Worm (Caenorhabditis elegans): Measurements from ENCODE around the gene mttu-1.
"Not testable (repeated sequence)": the region's sequence is repeated elsewhere in the genome, so short reads cannot be mapped to it uniquely, and the experiment has no call there.

mttu-1 gene

ce11 chrIV:11259485-11259972, 37.2 kb downstream of the mttu-1 start, which contains the start of gene gtl-1 (continued):
- TF ChIP-seq hif-1 (tag; optimal IDR thresholded peaks at IDR 0.05) (no peak), ZK337.2 (GFP tag; IDR thresholded peaks at IDR 0.05) (no peak), T20F7.1 (GFP tag; optimal IDR thresholded peaks at IDR 0.05) (no peak), nhr-28 (tag; optimal IDR thresholded peaks at IDR 0.05) (peak; percentile 73), dmd-6 (GFP tag; IDR thresholded peaks at IDR 0.05) (peak; percentile 73), hlh-11 (tag; optimal IDR thresholded peaks at IDR 0.05) (peak; percentile 45)

DNA sequence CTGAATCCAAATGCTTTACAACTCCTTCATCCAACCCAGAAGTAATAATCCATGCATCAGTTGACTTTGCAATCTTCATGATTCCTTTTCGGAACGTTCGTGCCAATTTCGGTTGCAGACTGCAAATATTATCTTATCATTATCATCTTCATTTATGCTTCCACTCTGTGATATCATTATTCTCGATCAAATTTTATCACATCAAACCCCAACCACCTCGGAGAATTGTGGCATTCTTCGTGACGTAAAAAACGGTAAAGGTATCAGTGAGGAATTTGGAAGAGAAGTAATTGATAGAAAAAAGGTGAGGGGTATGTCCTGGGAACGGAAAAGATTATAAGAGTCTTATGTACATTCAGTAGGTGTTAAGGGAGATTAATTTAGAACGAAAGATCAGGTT, 39.2 kb downstream of the mttu-1 start:
- no peak for TF ChIP-seq zag-1 (tag; optimal IDR thresholded peaks at IDR 0.05)
- TF ChIP-seq dmd-6 (GFP tag; IDR thresholded peaks at IDR 0.05) = peak; percentile 86
- peak; percentile 52 for TF ChIP-seq hlh-11 (tag; optimal IDR thresholded peaks at IDR 0.05)
- 0 out of 2 replicates have a peak, but pooled peaks have one; percentile 19 for TF ChIP-seq php-3 (GFP tag; IDR thresholded peaks at IDR 0.05)
- no peak for TF ChIP-seq ceh-32 (tag; optimal IDR thresholded peaks at IDR 0.05; ENCODE audit: poor library complexity)
- no peak for TF ChIP-seq Y75B8A.6 (GFP tag; IDR thresholded peaks at IDR 0.05)
- TF ChIP-seq tag-97 (GFP tag; IDR thresholded peaks at IDR 0.05) = no peak
- 0 out of 2 replicates have a peak, but pooled peaks have one; percentile 28 for TF ChIP-seq lin-1 (GFP tag; IDR thresholded peaks at IDR 0.05)
- TF ChIP-seq dpl-1 (GFP tag; optimal IDR thresholded peaks at IDR 0.05) = no peak
- TF ChIP-seq pqm-1 (tag; optimal IDR thresholded peaks at IDR 0.05) = peak; percentile 96
- peak; percentile 42 for TF ChIP-seq nhr-77 (tag; optimal IDR thresholded peaks at IDR 0.05)
- peak; percentile 65 for TF ChIP-seq nhr-28 (tag; optimal IDR thresholded peaks at IDR 0.05)
- TF ChIP-seq dve-1 (tag; optimal IDR thresholded peaks at IDR 0.05; ENCODE audit: insufficient read depth) = peak; percentile 45
- 0 out of 2 replicates have a peak, but pooled peaks have one; percentile 23 for TF ChIP-seq tra-1 (GFP tag; IDR thresholded peaks at IDR 0.05)
- no peak for TF ChIP-seq daf-16 (GFP tag; optimal IDR thresholded peaks at IDR 0.05)
- TF ChIP-seq daf-16 (tag; optimal IDR thresholded peaks at IDR 0.05) = peak; percentile 48
- TF ChIP-seq nhr-11 (tag; optimal IDR thresholded peaks at IDR 0.05) = no peak

- TF ChIP-seq unc-62 (GFP tag; optimal IDR thresholded peaks at IDR 0.05 in 1 of 2) = peak in 1 of 2 experiments; percentile 42
- not testable (repeated sequence) for TF ChIP-seq unc-62 (tag; optimal IDR thresholded peaks at IDR 0.05)
Observed at ce11 chrIV:11253689-11254088, 43.0 kb downstream of the mttu-1 start, which contains the start of gene C05C12.1. C05C12.1 (plus strand) TSS chrIV:11253989.

DNA sequence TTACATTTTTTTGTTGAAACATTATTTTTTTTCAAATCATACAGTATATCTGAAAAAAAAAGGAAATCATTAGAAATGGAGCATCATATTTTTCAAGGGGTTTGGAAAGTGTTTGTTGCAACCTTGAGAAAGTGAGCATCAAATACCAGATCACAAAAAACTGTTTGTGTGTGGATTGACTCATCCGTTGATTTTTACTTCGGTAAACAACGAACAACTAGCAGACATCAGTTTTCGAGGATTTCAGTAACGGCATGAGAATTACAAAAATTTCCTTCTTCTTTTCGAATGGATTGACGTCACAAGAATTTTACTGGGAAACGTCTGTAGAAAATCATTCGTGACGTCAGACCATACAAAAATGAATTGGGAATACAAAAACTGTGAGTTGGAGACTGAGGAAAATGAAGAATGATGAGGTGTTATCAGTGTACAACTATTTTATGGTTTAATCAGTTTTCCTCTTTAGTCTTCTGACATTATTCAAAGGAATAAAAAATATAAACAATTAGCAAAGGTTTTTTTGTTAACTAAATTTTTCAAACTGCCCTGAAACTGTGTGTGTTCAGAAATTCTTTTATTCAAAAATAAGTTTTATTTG, 48.6 kb downstream of the mttu-1 start, which contains the start of gene C05C12.4:
C05C12.4 (minus strand) TSS at position 51 of the 601 bp plus-strand sequence.
- TF ChIP-seq php-3 (GFP tag; IDR thresholded peaks at IDR 0.05) (peak; percentile 46; the same call in 1 of the 2 replicates), lin-15B (tag; optimal IDR thresholded peaks at IDR 0.05) (no peak), lsy-2 (tag; optimal IDR thresholded peaks at IDR 0.05) (no peak), unc-39 (tag; optimal IDR thresholded peaks at IDR 0.05) (no peak), aha-1 (tag) (peak; percentile 13), vab-7 (GFP tag; IDR thresholded peaks at IDR 0.05) (no peak), F26F4.8 (GFP tag; conservative IDR thresholded peaks at IDR 0.05) (no peak), nhr-28 (tag; optimal IDR thresholded peaks at IDR 0.05) (peak; percentile 71), jun-1 (tag; optimal IDR thresholded peaks at IDR 0.05) (no peak), hlh-30 (tag; optimal IDR thresholded peaks at IDR 0.05; ENCODE audit: insufficient read depth) (peak; percentile 30), ZK337.2 (GFP tag; IDR thresholded peaks at IDR 0.05) (no peak), cey-2 (tag; optimal IDR thresholded peaks at IDR 0.05; ENCODE audit: borderline replicate concordance, insufficient read depth) (no peak), ceh-62 (tag; optimal IDR thresholded peaks at IDR 0.05) (no peak), ceh-20 (GFP tag; IDR thresholded peaks at IDR 0.05) (no peak), unc-62 (GFP tag; optimal IDR thresholded peaks at IDR 0.05 in 1 of 2) (no peak), unc-62 (tag; optimal IDR thresholded peaks at IDR 0.05) (no peak), lin-38 (GFP tag; IDR thresholded peaks at IDR 0.05) (no peak), attf-4 (tag; optimal IDR thresholded peaks at IDR 0.05) (no peak), zfp-3 (GFP tag; conservative IDR thresholded peaks at IDR 0.05) (no peak), Y75B8A.6 (GFP tag; IDR thresholded peaks at IDR 0.05) (no peak), tag-97 (GFP tag; IDR thresholded peaks at IDR 0.05) (no peak), ceh-28 (tag; optimal IDR thresholded peaks at IDR 0.05) (no peak), daf-16 (GFP tag; optimal IDR thresholded peaks at IDR 0.05) (no peak), daf-16 (tag; optimal IDR thresholded peaks at IDR 0.05) (peak; percentile 72), zip-11 (GFP tag; IDR thresholded peaks at IDR 0.05) (no peak), zip-2 (tag; optimal IDR thresholded peaks at IDR 0.05) (no peak), nhr-111 (GFP tag; optimal IDR thresholded peaks at IDR 0.05) (no peak), dve-1 (tag; optimal IDR thresholded peaks at IDR 0.05; ENCODE audit: insufficient read depth) (peak; percentile 51), set-16 (GFP tag; IDR thresholded peaks at IDR 0.05) (no peak), fkh-10 (GFP tag; optimal IDR thresholded peaks at IDR 0.05) (no peak), snpc-4 (tag; optimal IDR thresholded peaks at IDR 0.05) (no peak), ceh-32 (tag; optimal IDR thresholded peaks at IDR 0.05; ENCODE audit: poor library complexity) (no peak)

All from whole organism, L4 larva.